ENCODE assay signal across 1 worm cellular context in genomic region chrIII:120199-120598, ce11.
TF ChIP-seq lines count a peak whose summit lies in the region.

Gene pals-24 (plus strand): TSS chrIII:120435.

TF ChIP-seq in whole organism, L4 larva, 104 proteins besides CTCF, POLR2A, EP300 and RAD21 (continued from another document):
- peak; percentile 59 for TF ChIP-seq dmd-6 (GFP tag; IDR thresholded peaks at IDR 0.05; lab: Robert Waterston, UW)
- no peak for TF ChIP-seq ceh-44 (GFP tag; IDR thresholded peaks at IDR 0.05; lab: Robert Waterston, UW)
- TF ChIP-seq vab-7 (GFP tag; IDR thresholded peaks at IDR 0.05; lab: Robert Waterston, UW) = no peak
- peak; percentile 61 for TF ChIP-seq dve-1 (tag; optimal IDR thresholded peaks at IDR 0.05; lab: Kevin White, UChicago; ENCODE audit: insufficient read depth)
- TF ChIP-seq nhr-28 (tag; optimal IDR thresholded peaks at IDR 0.05; lab: Kevin White, UChicago) = peak; percentile 86
- no peak for TF ChIP-seq nhr-111 (GFP tag; optimal IDR thresholded peaks at IDR 0.05; lab: Kevin White, UChicago)
- TF ChIP-seq daf-19 (GFP tag; conservative IDR thresholded peaks at IDR 0.05; lab: Robert Waterston, UW) = no peak
- no peak for TF ChIP-seq F10B5.3 (tag; optimal IDR thresholded peaks at IDR 0.05; lab: Kevin White, UChicago)
- TF ChIP-seq F26F4.8 (GFP tag; conservative IDR thresholded peaks at IDR 0.05; lab: Robert Waterston, UW) = no peak
- TF ChIP-seq pqm-1 (tag; optimal IDR thresholded peaks at IDR 0.05; lab: Kevin White, UChicago) = peak; percentile 94
- no peak for TF ChIP-seq F37D6.2 (tag; optimal IDR thresholded peaks at IDR 0.05; lab: Kevin White, UChicago)
- no peak for TF ChIP-seq unc-130 (GFP tag; optimal IDR thresholded peaks at IDR 0.05; lab: Kevin White, UChicago)
- TF ChIP-seq set-16 (GFP tag; IDR thresholded peaks at IDR 0.05; lab: Robert Waterston, UW) = no peak
